Worm (Caenorhabditis elegans): ENCODE data around the gene tbc-1.

- no peak for TF ChIP-seq unc-62 (GFP tag; optimal IDR thresholded peaks at IDR 0.05)
- TF ChIP-seq let-526 (GFP tag; IDR thresholded peaks at IDR 0.05): no peak
- TF ChIP-seq snpc-4 (GFP tag; optimal IDR thresholded peaks at IDR 0.05): no peak
- TF ChIP-seq snpc-4 (tag; optimal IDR thresholded peaks at IDR 0.05): no peak
- TF ChIP-seq egl-18 (GFP tag; IDR thresholded peaks at IDR 0.05): no peak
Observed at ce11 chrX:14970221-14970801, at the start of gene tbc-1, which contains the start of gene flwr-1.
